Fruit fly (Drosophila melanogaster) Kc167 (cell line): Measurements from ENCODE around the gene Afti.

Experiments used
- Myc ChIP-seq: fragments of >200 bp; optimal IDR thresholded peaks from 2 replicates; lab custom pipeline; 2017; ENCODE audit warnings: missing external identifiers
- Sin3A ChIP-seq: fragments of >200 bp; optimal IDR thresholded peaks from 2 replicates; lab custom pipeline; 2018; ENCODE audit warnings: missing external identifiers
- h ChIP-seq: fragments of >200 bp; optimal IDR thresholded peaks from 3 replicates; lab custom pipeline; 2018; ENCODE audit warnings: missing external identifiers
- insv ChIP-seq: fragments of >200 bp; optimal IDR thresholded peaks from 3 replicates; lab custom pipeline; 2018; ENCODE audit warnings: missing external identifiers
- psq ChIP-seq: fragments of >200 bp; optimal IDR thresholded peaks from 2 replicates; lab custom pipeline; 2017; ENCODE audit warnings: missing external identifiers
- ttk ChIP-seq: sonication (Bioruptor generic); optimal IDR thresholded peaks from 2 replicates; lab custom pipeline; 2017; ENCODE audit warnings: missing external identifiers

Afti gene

DNA sequence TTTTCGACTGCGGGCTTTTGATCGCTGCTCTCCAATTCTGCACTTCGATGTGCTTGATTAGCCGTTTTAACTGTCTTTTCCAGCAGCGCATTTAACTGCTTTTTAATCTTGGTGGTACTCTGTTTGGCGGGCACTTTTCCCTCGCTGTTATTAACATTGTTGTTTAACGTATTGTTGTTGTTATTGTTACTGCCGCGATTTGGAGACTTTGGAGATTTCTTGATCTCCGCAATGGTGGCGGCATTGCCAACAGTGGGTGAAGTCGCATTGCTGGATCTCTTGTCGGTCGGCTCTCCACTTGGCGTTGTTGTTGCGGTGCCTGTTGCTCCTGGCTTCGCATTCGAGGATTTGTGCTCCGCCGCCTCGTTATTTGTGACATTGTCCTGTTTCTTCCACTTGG lies 4.2 kb upstream of the Afti start:
- TF ChIP-seq insv (lab: Kevin White, UChicago) = no peak
- no peak for TF ChIP-seq ttk (lab: Kevin White, UChicago)
- no peak for TF ChIP-seq Sin3A (lab: Kevin White, UChicago)
- TF ChIP-seq psq = no peak
- TF ChIP-seq h (lab: Kevin White, UChicago) = no peak
- no peak for TF ChIP-seq Myc (lab: Kevin White, UChicago)

DNA sequence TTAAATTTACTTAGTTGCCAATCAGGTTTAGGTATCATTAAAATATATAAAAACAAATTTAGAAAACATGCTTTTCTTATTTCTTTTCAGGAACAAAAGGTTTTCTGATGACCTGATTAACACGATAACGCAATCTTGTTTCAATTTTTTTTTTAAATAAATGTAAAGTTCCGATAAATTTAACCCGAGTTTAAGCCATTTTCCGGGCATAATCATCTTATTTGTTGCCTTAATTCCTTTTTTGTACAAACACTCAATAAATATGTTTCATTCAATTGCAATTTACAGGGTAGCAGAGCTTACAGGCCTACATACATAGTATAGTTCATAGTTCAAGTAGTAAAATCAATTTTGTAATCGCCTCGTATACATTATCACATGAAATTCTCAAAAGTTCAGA lies 3.1 kb upstream of the Afti start:
- TF ChIP-seq psq (no peak), h (lab: Kevin White, UChicago) (no peak), insv (lab: Kevin White, UChicago) (no peak), ttk (lab: Kevin White, UChicago) (no peak), Sin3A (lab: Kevin White, UChicago) (no peak), Myc (lab: Kevin White, UChicago) (no peak)

DNA sequence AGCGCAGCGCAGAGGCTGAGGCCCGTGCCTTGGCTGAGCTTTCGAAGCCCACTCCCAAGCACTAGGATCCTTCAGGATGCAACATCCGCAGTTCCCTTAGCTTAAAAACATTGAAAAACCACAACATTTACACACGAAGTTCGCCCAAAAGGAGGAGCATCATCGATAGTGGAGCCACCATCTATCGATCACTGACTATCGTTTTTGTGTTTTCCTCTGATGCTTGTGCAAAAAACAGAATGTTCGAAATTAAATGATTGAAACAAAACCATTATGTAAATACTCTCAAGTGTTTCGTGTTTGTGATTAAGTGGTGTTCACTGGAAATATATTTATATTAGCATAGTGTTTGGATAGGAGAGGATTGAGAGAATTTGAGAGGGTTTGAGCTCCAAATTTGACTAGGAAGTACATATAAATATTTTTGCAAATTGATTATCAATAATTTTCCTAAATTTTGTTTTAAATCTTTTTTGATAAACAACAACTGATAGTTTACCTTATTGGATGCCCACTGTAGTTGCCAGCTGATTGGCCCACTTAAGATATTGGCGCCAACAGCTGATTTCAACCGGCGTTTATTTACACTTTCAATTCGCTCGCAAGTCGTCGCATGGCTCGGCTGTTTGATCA lies 1.1 kb upstream of the Afti start, which contains the start of gene spn-B:
Gene spn-B (plus strand): TSS at position 580 of the 633 bp plus-strand sequence.
- TF ChIP-seq insv (lab: Kevin White, UChicago) (no peak), ttk (lab: Kevin White, UChicago) (no peak), Myc (lab: Kevin White, UChicago) (no peak), h (lab: Kevin White, UChicago) (no peak), Sin3A (lab: Kevin White, UChicago) (no peak), psq (no peak)

DNA sequence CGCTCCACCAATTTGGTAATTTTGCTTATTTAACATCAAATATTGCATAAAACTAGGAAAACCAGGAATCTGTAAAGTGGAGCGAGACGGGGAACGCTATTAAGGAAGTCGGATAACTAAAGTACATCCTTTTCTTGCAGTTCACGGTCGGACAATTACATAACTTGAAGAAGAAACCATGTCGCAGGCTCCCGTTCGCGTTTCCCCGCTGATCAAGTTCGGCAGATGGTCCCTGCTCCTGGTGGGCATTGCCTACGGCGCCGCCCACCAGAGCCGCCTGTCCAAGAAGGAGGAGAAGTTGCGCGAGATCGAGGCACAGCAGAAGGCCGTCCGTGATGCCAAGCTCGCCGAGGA lies 601 bp upstream of the Afti start:
- TF ChIP-seq psq = no peak
- TF ChIP-seq ttk (lab: Kevin White, UChicago) = no peak
- TF ChIP-seq Sin3A (lab: Kevin White, UChicago) = no peak
- no peak for TF ChIP-seq Myc (lab: Kevin White, UChicago)
- no peak for TF ChIP-seq h (lab: Kevin White, UChicago)
- TF ChIP-seq insv (lab: Kevin White, UChicago) = no peak

- TF ChIP-seq Sin3A (lab: Kevin White, UChicago) (no peak), Myc (lab: Kevin White, UChicago) (no peak), psq (no peak), h (lab: Kevin White, UChicago) (no peak), ttk (lab: Kevin White, UChicago) (no peak), insv (lab: Kevin White, UChicago) (no peak)
These were observed 10.5 kb downstream of the Afti start, which contains the start of gene Set8 for dm6 chr3R:14315912-14316444. TSS of gene Set8 (plus strand) at chr3R:14316038.

DNA sequence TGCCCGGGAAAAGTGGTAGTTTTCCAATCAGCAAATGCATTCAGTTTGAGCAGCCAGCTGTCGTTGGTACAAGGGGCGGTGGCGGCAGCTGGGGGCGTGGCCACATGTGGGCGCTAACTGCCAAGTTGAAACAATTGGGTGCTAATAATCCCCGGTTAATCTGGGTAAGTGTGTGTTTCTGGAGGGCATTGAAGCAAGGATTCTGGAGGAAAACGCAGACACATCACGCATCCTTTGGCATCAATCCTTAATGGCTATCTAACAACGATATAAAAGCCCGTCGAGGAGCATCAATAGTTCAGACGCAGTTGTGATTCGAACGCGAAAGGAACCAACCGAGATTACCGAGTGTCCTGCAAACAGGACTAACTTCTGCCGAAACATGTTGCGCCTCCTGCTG lies 11.9 kb downstream of the Afti start, which contains the start of gene Crz:
Gene Crz (plus strand): TSS at position 301 of the 400 bp plus-strand sequence.
- TF ChIP-seq h (lab: Kevin White, UChicago) = no peak
- no peak for TF ChIP-seq psq
- TF ChIP-seq ttk (lab: Kevin White, UChicago) = no peak
- no peak for TF ChIP-seq Myc (lab: Kevin White, UChicago)
- no peak for TF ChIP-seq Sin3A (lab: Kevin White, UChicago)
- TF ChIP-seq insv (lab: Kevin White, UChicago) = no peak

DNA sequence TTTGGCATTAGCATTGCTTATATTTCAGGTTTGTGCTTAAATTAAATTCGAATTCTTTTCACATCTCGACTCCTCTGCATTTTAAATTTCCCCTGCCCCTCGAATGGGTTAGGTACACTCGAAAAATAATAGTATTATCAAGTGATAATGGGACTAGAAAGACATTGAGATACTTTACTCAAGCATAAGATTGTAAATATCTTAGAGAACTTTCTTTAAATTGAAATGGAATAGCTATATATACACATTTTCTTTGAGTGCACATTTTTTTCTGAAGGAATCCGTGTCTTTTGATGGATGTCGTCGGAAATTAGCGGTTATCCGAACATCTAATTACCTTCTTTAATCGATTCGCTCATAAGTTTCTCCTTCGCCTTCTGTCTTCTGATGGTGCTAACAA lies 15.5 kb downstream of the Afti start:
- no peak for TF ChIP-seq ttk (lab: Kevin White, UChicago)
- no peak for TF ChIP-seq psq
- no peak for TF ChIP-seq Myc (lab: Kevin White, UChicago)
- no peak for TF ChIP-seq Sin3A (lab: Kevin White, UChicago)
- no peak for TF ChIP-seq insv (lab: Kevin White, UChicago)
- TF ChIP-seq h (lab: Kevin White, UChicago) = no peak

dm6 chr3R:14310062-14310461 lies 16.4 kb downstream of the Afti start, which contains the start of gene CG31321:
TSS of gene CG31321 (plus strand) at chr3R:14310362.
- TF ChIP-seq ttk (lab: Kevin White, UChicago) (no peak), psq (no peak), Sin3A (lab: Kevin White, UChicago) (no peak), insv (lab: Kevin White, UChicago) (no peak)

DNA sequence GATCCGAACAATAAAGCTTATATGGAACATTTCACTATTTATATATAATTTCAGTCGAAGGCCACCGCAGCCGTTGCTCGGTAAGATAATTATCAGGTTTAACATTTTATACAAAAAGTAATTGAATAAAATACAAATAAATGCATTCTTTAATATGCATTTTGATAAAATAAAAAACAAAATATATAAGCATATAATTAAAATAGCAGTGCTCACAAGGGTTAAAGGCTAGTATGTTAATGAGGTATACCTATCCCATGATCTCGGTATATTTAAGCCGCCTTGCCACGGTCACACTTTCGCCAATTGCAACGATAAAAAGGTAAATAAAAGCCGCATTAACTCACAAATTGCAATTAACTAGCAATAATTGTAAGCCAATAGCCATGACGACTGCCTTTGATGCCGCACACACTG lies 17.7 kb downstream of the Afti start, which contains the start of gene Polr2I:
Gene Polr2I (plus strand): TSS at position 289 of the 417 bp plus-strand sequence.
- TF ChIP-seq psq (no peak), insv (lab: Kevin White, UChicago) (no peak), Myc (lab: Kevin White, UChicago) (no peak), h (lab: Kevin White, UChicago) (no peak), ttk (lab: Kevin White, UChicago) (no peak), Sin3A (lab: Kevin White, UChicago) (no peak)

dm6 chr3R:14307972-14308673 lies 18.4 kb downstream of the Afti start:
- TF ChIP-seq Sin3A (lab: Kevin White, UChicago) (no peak), Myc (lab: Kevin White, UChicago) (no peak), h (lab: Kevin White, UChicago) (no peak), psq (no peak), insv (lab: Kevin White, UChicago) (no peak), ttk (lab: Kevin White, UChicago) (no peak)

DNA sequence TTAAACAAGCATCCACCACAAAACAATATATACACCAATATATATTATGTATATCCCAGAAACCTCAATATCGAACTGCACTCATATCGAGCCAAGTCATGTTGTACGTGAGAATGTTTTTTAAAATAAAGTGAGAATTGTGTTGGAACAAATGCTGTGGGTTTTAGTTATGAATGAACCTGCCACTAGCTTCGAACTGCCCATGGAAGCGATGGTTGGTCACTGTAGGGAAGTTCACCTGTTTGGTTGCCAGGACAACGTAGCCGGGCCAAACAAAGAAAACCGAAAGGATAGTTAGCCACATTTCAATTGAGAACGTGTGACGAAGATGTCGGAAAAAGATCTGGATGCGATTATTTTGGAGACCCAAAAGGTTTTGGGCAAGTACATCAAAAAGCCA lies 24.4 kb downstream of the Afti start, which contains the start of gene IFT54:
Gene IFT54 (plus strand): TSS at position 301 of the 400 bp plus-strand sequence.
- TF ChIP-seq ttk (lab: Kevin White, UChicago) = no peak
- TF ChIP-seq psq = no peak
- no peak for TF ChIP-seq Sin3A (lab: Kevin White, UChicago)
- TF ChIP-seq h (lab: Kevin White, UChicago) = no peak
- TF ChIP-seq Myc (lab: Kevin White, UChicago) = no peak
- no peak for TF ChIP-seq insv (lab: Kevin White, UChicago)
